Worm (Caenorhabditis elegans): ENCODE results near the gene ZC513.14.

Gene ZC513.14

DNA sequence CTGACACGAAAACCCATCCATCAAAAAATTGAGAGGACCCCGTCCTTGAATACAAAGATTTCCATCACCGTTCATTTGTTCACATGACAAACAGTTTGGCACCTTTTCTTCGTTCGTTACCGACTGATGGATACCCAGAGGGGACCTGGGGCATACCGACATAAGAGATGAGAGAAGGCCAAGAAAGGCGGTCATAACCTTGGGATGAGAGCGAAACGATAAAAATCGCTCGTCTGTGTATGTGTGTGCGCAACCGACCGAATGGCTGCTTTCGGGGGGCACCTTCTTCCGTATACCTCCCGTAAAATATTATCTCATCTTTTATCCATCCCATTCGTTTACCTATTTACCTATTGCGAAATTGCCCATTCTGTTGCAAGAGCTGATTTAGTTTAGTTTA lies 9.1 kb upstream of the ZC513.14 start:
- no peak for TF ChIP-seq unc-62 (GFP tag; optimal IDR thresholded peaks at IDR 0.05)

DNA sequence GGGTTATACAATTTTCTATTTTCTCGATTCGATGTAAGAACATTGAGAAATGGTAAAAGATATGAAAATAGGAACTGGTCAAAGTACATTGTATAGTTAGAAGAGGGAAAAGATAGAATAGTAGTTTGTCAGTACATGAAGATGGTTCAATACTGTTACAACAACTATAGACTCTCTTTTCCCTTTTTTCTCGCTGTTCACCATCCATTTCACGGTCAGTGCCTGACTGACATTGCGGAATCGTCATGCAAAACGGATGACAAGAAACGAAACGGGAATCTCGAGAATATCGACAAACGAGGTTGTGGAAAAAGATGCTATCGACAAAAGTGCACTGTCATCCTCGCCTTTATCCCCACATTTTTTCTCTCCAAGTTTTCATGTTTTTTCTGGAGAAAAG lies 7.8 kb upstream of the ZC513.14 start:
- no peak for TF ChIP-seq unc-62 (GFP tag; optimal IDR thresholded peaks at IDR 0.05)

DNA sequence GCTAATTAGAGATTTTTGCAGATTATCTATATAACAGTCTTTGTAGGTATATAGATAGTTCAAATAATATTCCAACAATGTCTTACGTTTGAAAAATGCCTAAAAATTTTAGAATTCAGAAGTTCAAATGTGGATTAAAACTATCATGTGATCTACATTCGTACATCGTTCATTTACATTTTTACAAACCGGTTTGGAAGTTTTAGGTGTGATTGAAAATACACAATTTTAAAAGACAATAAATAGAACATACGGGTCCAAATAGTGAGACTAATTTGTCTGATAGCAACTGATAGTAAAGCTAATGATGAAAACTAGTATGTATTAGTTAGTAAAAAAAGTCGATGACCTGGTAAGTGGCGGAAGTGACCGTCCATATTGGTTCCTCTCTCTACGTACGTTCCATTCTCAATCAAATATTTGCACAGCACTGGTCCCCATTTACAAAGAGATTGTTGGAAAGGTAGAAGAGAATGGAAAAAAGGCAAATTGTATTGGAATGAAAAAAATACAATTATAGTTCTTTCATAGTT lies 5.6 kb upstream of the ZC513.14 start:
- no peak for TF ChIP-seq unc-62 (GFP tag; optimal IDR thresholded peaks at IDR 0.05)

DNA sequence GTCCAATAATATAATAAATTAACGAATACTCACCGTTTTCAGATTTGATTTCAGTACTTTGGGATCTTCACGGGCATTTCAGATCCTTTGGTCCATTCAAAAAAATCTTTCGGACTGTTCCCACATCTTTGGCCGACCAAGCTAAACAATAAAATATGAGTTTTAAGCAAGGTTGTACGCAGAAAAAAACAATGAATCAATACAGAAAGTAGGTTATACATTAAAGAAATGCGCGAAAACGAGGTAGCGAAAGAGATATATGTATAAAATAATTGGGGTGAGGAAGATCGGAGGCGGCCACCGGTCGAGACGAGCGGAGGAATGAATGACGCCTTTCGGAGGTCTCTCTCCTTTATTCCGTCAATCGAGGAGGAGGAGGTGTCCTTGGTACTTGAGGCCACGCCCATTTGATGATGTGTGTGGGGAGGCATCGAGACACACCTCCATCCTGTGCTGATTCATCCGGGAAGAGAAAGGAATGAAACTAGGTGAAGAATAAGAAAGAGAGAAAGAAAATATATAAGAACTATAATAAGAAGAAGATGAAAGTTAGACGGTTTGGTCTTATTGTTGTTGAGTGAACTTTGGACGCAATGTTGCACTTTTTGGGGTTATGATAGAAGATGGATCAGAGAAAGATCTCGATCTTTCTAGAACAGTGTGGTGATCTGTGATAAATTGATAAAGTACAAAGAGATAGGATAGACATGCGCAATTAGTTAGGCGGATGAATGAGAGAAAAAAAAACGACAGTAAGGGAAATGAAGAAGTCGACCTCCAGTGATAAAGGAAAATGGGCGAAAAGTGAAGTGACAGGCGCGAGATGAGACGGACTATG lies 4.6 kb upstream of the ZC513.14 start:
- no peak for TF ChIP-seq unc-62 (GFP tag; optimal IDR thresholded peaks at IDR 0.05)

DNA sequence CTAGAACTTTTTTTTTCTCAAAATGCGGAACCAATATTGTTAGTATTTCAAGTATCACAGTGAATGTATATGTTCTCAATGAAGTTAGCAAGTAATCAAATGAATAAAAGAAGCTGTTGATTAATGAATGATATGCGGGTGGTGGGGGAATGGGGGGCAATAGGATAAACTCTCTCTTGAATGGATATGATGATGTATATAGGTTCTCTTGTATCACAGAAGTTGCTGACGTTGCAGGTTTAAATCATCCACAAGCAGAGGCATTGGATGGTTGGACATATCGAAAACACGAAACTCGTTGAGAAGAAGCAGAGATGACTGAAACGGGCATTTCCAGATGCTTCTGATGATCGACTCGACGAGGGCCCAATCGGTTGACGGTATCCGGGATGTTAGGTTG lies 3.8 kb upstream of the ZC513.14 start:
- TF ChIP-seq unc-62 (GFP tag; optimal IDR thresholded peaks at IDR 0.05), result no peak

DNA sequence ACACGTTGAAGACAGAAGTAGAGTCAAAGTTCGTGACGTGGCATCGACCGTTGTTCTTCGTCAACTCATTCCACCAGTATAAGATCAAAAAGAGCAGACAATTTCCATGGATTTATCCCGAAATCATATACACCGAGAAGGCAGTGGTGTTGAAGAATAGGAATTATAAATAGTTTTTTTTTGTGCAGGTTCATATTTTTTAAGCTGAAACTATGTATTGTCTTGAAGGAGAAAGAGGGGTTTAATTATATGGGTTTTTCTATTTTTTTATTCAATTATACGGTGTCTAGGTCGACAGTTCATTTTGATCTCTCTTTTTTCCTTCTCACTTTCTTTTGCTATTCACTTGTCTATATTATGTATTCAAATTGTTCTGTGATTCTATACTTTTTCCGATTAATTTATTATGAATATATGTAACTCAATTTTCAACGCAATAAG lies 3.3 kb upstream of the ZC513.14 start:
- TF ChIP-seq unc-62 (GFP tag; optimal IDR thresholded peaks at IDR 0.05), result no peak

DNA sequence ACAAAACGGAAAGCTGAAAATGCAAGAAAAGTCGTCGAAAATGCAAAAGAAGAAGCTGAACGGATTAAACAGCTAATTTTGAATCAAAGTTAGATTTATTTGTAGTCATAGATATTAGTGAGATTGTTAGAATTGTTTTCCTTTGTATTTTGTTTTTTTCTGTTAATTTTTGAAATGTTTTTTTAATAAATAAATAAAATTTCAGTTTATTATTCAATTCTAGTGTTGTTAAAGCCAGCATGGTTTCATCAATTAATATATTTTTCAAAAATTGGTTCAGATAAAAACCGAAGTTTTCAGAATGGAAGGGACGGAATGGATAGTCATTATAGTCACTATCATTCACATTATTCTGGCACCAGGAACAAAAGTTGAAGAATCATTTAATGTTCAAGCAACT lies 1.0 kb downstream of the ZC513.14 start, which contains the start of gene algn-12:
algn-12 (plus strand) TSS at position 301 of the 400 bp plus-strand sequence.
- TF ChIP-seq unc-62 (GFP tag; optimal IDR thresholded peaks at IDR 0.05), result no peak

DNA sequence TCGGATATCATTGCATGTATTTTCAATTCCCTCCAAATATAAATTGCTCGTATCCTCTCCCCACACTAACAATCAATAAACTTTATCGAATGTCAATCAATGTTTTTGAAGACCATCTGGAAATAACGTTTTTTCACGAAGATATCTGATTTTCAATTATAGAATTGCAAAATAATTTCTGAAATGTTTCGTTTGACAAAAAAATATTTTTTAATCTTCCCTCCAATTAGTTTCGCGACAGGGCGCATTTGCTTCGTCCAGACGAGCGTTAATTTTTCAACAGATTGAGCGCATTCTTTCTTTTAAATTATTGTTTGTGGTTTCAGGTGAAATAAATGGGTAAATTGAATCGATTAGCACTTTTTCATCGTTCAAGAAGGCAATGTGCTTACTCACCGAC lies 4.7 kb downstream of the ZC513.14 start, which contains the start of gene vars-1:
vars-1 (plus strand) TSS at position 291 of the 400 bp plus-strand sequence.
- no peak for TF ChIP-seq unc-62 (GFP tag; optimal IDR thresholded peaks at IDR 0.05)

DNA sequence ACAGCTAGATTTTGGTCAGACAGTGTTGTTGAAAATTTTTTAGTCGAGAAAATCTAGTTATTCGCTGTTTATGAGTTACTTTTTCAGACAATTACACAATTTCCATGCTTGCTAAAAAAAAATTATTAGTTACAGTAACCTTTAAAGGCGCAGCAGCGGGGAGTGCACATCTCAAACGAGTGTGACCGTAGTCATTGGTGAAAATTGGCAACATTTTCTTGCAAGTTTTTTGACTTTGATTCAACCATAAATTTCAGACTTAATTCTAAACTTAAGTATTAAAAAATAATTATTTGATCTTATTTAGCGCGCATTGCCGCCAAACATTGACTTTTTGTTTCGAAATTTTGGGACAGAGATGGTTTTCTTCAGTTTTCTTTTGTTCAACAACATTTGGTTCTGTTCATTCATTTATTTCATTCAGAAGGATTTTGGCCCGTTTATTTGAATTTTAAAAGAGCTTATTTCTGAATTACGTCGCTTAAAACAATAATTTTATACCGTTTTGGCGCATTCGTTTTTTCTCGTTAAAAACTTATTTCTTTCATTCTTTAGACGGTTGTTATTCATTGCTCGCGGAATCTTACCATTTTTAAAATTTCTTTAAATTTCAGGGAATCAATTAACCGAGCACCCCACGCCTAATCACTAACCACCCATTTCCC lies 6.9 kb downstream of the ZC513.14 start, which contains the start of gene oma-2:
oma-2 (plus strand) TSS at position 615 of the 665 bp plus-strand sequence.
- TF ChIP-seq unc-62 (GFP tag; optimal IDR thresholded peaks at IDR 0.05), result no peak

DNA sequence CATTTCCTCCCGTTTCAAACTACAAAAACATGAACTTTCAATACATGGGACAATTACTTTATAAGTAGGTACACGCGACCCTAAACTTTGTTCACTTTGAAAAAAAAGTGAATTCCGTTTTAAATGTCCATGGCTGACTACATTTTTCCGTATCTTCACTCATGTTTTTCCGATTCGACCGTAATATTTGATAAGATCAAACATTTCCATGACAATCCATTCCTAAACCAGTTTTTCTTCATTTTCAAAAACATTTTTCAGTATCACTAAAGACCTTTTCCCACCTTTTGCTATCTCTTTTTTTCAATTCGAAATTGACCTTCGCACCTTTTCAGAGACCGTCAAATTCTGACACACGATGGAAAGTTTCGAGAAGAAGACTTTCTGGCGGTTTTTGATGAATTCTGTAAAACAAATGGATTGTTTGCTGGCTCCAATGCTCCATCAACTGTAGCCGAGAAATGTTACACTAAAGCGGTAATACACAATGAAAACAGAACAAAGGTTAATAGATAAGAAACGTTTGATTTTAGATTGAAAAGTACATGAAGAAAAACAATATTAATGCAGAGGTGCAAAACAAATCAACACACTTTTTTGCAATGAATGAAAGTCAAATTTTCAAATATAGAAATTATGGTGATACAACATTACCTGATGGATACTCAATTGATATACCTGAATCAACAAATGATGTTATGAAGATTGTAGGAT lies 8.3 kb downstream of the ZC513.14 start:
- TF ChIP-seq unc-62 (GFP tag; optimal IDR thresholded peaks at IDR 0.05), result no peak

DNA sequence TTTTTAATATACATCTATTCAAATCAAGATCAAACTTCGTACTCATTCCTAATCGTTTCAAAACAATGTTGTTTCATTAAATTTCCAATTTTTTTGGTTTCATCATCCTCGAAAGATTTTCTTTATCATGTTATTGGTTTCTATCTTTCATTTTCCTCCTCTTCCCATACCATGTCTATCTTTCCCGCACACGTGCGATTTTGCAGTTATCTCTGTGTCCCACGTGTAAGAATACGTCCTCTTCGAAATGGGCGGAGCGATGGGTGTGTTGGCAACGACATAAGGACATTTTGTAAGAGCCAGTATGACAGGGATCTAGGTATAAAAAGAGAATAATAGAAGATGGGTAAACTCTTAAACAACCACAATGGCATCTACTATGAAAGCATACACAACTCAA lies 9.5 kb downstream of the ZC513.14 start, which contains the start of gene F43H9.4:
F43H9.4 (plus strand) TSS at position 366 of the 400 bp plus-strand sequence.
- TF ChIP-seq unc-62 (GFP tag; optimal IDR thresholded peaks at IDR 0.05), result no peak

DNA sequence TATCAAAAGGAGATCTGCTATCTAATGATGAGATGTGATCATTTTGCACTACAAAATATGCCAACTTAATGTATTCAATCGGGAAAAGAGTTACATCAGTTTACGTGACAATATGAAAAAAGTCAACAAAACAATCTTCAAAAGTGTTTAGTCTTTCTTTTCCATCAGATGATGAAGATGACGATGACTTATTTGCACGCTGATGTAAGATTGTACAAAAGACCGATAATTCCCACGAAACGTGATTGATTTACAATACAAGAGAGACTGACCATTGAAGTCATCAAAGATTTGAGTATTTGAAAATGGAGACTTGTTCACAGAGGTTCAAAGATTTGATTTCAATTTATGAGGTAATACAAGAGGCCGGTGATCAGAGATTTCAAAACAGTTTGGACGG lies 10.6 kb downstream of the ZC513.14 start:
- no peak for TF ChIP-seq unc-62 (GFP tag; optimal IDR thresholded peaks at IDR 0.05)

DNA sequence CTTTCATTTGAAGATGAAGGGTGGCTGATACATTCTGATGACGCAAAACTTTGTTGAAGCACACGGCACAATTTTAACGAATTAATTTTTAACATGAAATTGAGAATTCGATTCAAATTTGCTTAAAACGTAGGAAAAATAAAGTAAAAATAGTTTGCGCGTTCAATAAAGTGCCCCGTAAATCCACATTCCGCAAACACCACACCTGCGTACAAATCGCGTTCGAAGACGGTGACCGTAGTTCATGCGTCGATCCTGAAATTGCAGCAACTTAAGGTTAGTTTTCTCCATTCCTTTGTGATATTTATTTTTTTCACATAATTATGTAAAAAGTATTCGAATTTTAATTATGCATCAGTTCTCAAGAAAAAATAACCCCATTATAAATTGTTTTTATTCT lies 11.1 kb downstream of the ZC513.14 start, which contains the start of gene F43H9.3:
F43H9.3 (minus strand) TSS at position 189 of the 400 bp plus-strand sequence.
- no peak for TF ChIP-seq unc-62 (GFP tag; optimal IDR thresholded peaks at IDR 0.05)

DNA sequence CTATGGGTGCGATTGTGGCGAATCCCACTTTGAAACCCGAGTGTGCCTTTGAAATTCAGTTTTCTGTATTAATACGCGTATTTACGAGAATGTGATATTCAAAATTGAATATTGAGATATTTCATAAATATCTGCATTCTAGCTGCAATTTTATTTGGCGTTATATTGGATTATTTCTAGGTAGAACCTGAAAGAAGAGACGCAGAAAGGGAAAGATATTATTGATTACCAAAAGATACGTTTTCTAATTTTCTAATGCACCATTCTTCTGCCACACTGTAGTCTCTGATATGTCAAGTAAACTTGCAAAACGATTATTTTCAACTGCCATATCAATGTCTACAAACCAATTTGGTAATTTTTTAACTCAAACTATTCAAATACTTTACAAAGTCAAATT lies 13.8 kb downstream of the ZC513.14 start, which contains the start of gene ech-3:
ech-3 (plus strand) TSS at position 178 of the 400 bp plus-strand sequence.
- TF ChIP-seq unc-62 (GFP tag; optimal IDR thresholded peaks at IDR 0.05), result no peak

DNA sequence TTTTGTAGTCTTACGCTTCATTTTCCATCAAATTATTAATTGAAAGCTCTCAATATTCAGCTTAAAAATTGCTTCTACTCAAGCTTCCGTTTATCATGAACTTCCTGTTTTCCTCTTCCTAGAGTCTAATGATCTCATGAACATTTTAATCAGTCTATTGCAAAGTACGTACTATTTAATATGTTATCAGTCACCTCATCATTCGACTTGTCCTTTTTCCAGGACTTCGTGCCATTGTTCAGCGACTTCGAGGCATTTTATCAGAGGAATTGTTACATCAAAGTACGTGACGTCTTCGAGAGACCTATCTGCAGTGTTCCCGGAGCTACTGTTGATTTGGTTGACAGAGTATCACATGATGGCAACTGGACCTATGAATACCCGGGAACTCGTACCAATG lies 16.1 kb downstream of the ZC513.14 start:
- TF ChIP-seq unc-62 (GFP tag; optimal IDR thresholded peaks at IDR 0.05), result no peak

DNA sequence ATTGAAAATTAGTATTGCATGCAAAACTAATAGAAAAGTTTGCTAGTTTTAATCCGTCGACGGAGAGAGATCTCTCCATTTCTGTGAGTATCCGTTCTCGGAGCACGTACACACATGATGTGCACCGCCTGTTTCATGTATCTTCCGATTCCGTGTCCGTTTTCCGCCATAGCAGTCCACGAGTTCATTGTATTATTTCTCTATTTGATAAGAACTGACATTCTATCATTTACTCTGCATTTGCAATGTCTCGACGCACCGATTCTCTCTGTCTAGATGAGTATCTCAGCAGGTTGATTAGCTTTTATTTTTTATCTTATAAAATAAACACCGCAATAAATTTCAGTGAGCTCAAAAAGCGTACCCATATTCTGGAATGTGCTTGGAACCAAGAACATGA lies 16.9 kb downstream of the ZC513.14 start:
- TF ChIP-seq unc-62 (GFP tag; optimal IDR thresholded peaks at IDR 0.05), result no peak
